Worm (Caenorhabditis elegans) whole organism, L3 larva: Measurements from ENCODE around the gene erfa-1.

ENCODE experiments used
- ama-1 ChIP-seq: fragments of 150-350 bp; optimal IDR thresholded peaks from 2 replicates; lab custom pipeline; 2018
- egl-27 ChIP-seq: sonication (generic microtip); optimal IDR thresholded peaks from 4 replicates; lab custom pipeline; 2017; ENCODE audit warnings: missing biosample characterization, missing genetic modification reagents, missing genetic modification characterization
- eor-1 ChIP-seq, 2 experiments: fragments of 150-350 bp; optimal IDR thresholded peaks; 2 replicates each; lab custom pipeline; 2014 to 2018; ENCODE audit warnings: missing biosample characterization in 2 of 2, missing genetic modification characterization in 2 of 2
- fos-1 ChIP-seq: fragments of 150-350 bp; optimal IDR thresholded peaks from 2 replicates; lab custom pipeline; 2014; ENCODE audit warnings: missing biosample characterization, missing genetic modification characterization
- nhr-76 ChIP-seq: fragments of 150-350 bp; sonication (generic microtip); optimal IDR thresholded peaks from 5 replicates; lab custom pipeline; 2014; ENCODE audit warnings: missing biosample characterization, missing genetic modification characterization
- snpc-4 ChIP-seq: fragments of 150-350 bp; optimal IDR thresholded peaks from 2 replicates; lab custom pipeline; 2014; ENCODE audit warnings: missing biosample characterization, missing genetic modification characterization

DNA sequence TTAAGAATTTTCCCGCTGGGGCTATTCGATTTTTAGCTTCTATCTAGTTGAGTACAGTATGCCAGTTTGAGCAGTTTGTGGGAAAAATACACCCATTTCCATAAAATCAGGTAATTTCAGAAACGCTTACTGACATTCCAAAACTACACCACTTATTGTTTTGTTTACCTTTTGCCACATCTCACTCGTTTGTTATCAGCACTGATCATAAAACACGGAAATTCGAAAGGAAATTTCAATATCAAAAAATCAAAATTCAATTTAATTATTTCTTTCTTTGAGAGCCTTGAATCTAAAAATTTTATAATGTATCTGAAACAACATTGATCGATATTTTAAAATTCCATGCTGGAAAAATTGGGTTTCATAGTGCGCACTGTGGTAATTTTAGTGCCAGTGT, 33.4 kb upstream of the erfa-1 start:
- no peak for TF ChIP-seq nhr-76 (tag; lab: Kevin White, UChicago)
- no peak for TF ChIP-seq egl-27 (tag; lab: Kevin White, UChicago)
- TF ChIP-seq snpc-4 (tag; lab: Kevin White, UChicago) = no peak
- no peak for TF ChIP-seq fos-1 (tag; lab: Kevin White, UChicago)
- no peak for TF ChIP-seq ama-1 (lab: Kevin White, UChicago)
- no peak for TF ChIP-seq eor-1 (tag; optimal IDR thresholded peaks at IDR 0.05; lab: Kevin White, UChicago)
